Fruit fly (Drosophila melanogaster) Kc167 (cell line): ENCODE results near the gene eIF4A.

Experiments used
- Myc ChIP-seq: fragments of >200 bp; optimal IDR thresholded peaks from 2 replicates; lab custom pipeline; 2017; ENCODE audit warnings: missing external identifiers
- Sin3A ChIP-seq: fragments of >200 bp; optimal IDR thresholded peaks from 2 replicates; lab custom pipeline; 2018; ENCODE audit warnings: missing external identifiers
- h ChIP-seq: fragments of >200 bp; optimal IDR thresholded peaks from 3 replicates; lab custom pipeline; 2018; ENCODE audit warnings: missing external identifiers
- insv ChIP-seq: fragments of >200 bp; optimal IDR thresholded peaks from 3 replicates; lab custom pipeline; 2018; ENCODE audit warnings: missing external identifiers
- psq ChIP-seq: fragments of >200 bp; optimal IDR thresholded peaks from 2 replicates; lab custom pipeline; 2017; ENCODE audit warnings: missing external identifiers
- ttk ChIP-seq: sonication (Bioruptor generic); optimal IDR thresholded peaks from 2 replicates; lab custom pipeline; 2017; ENCODE audit warnings: missing external identifiers

Gene eIF4A

dm6 chr2L:6012303-6013070 lies 30.9 kb downstream of the eIF4A start, which contains the start of gene CG9098:
Gene CG9098, minus strand, starts transcription at chr2L:6012338.
- TF ChIP-seq Myc (no peak), Sin3A (lab: Kevin White, UChicago) (no peak), h (lab: Kevin White, UChicago) (no peak), insv (no peak), psq (lab: Kevin White, UChicago) (no peak), ttk (lab: Kevin White, UChicago) (no peak)

- TF ChIP-seq Myc, result no peak
- no peak for TF ChIP-seq Sin3A (lab: Kevin White, UChicago)
- no peak for TF ChIP-seq insv
- no peak for TF ChIP-seq h (lab: Kevin White, UChicago)
- TF ChIP-seq ttk (lab: Kevin White, UChicago), result no peak
- TF ChIP-seq psq (lab: Kevin White, UChicago), result no peak
Observed at dm6 chr2L:6013071-6013417, 31.5 kb downstream of the eIF4A start.

- TF ChIP-seq Sin3A (lab: Kevin White, UChicago), result no peak
- no peak for TF ChIP-seq Myc
- no peak for TF ChIP-seq ttk (lab: Kevin White, UChicago)
- no peak for TF ChIP-seq h (lab: Kevin White, UChicago)
- no peak for TF ChIP-seq psq (lab: Kevin White, UChicago)
Observed at dm6 chr2L:6019352-6020131, 38.0 kb downstream of the eIF4A start, which contains the start of gene H2.0. Gene H2.0, minus strand, starts transcription at chr2L:6019402.

DNA sequence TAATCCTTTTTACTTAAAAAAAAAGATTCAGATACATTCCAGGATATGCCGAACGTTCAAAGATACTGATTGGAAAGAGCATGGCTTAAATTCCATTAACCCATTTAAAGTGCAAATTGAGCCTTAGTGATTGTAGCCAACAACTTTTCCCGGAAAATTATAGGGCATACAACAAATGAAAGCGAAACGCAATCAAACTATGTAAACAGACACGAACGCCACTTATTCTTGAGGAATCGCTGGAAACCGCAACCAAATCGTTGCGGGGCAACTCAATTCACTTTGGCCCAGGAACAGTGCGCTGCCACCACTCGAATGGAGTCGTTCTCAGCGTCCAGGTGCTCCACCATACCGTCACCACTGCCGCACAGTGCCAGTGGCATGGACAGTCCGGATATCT lies 39.0 kb downstream of the eIF4A start, which contains the start of gene CG13996:
CG13996 (plus strand) TSS at position 301 of the 400 bp plus-strand sequence.
- TF ChIP-seq psq (lab: Kevin White, UChicago) (no peak), insv (no peak), Myc (no peak), ttk (lab: Kevin White, UChicago) (no peak), Sin3A (lab: Kevin White, UChicago) (no peak), h (lab: Kevin White, UChicago) (no peak)

- TF ChIP-seq psq (lab: Kevin White, UChicago) (no peak), Myc (no peak), insv (no peak), ttk (lab: Kevin White, UChicago) (no peak), h (lab: Kevin White, UChicago) (no peak), Sin3A (lab: Kevin White, UChicago) (no peak)
Observed at dm6 chr2L:6022793-6023192, 41.2 kb downstream of the eIF4A start.

dm6 chr2L:6024345-6024907 lies 42.9 kb downstream of the eIF4A start, which contains the start of gene CG9107:
Gene CG9107, minus strand, starts transcription at chr2L:6024539.
- TF ChIP-seq insv, result no peak
- no peak for TF ChIP-seq ttk (lab: Kevin White, UChicago)
- no peak for TF ChIP-seq psq (lab: Kevin White, UChicago)
- no peak for TF ChIP-seq h (lab: Kevin White, UChicago)
- TF ChIP-seq Sin3A (lab: Kevin White, UChicago), result no peak
- no peak for TF ChIP-seq Myc

dm6 chr2L:6028712-6029111 lies 47.1 kb downstream of the eIF4A start:
- TF ChIP-seq h (lab: Kevin White, UChicago) (no peak), Sin3A (lab: Kevin White, UChicago) (no peak), insv (no peak), psq (lab: Kevin White, UChicago) (no peak), ttk (lab: Kevin White, UChicago) (no peak), Myc (no peak)

DNA sequence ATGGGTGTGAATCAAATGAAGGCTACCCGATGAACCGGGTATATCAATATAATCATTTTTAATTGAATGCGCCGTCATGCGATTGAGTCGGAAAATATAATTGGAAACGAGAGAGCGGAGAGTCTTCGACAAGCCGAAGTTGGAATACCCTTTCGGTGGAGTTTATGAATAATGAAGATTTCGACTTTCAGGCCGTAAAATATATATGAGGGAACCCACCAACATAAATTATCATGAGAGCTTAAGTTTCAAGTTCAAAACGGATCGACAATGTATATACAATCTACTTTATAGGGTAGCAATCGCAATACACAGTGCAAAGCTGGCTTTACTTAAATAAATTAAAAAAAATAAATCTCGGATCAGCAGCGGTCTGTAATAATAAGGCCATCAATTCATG lies 50.3 kb downstream of the eIF4A start:
- TF ChIP-seq psq (lab: Kevin White, UChicago), result no peak
- no peak for TF ChIP-seq Sin3A (lab: Kevin White, UChicago)
- TF ChIP-seq h (lab: Kevin White, UChicago), result no peak
- TF ChIP-seq Myc, result no peak
- TF ChIP-seq ttk (lab: Kevin White, UChicago), result no peak
- TF ChIP-seq insv, result no peak

- TF ChIP-seq psq (lab: Kevin White, UChicago) (no peak), insv (no peak), ttk (lab: Kevin White, UChicago) (no peak), Myc (no peak), h (lab: Kevin White, UChicago) (no peak), Sin3A (lab: Kevin White, UChicago) (no peak)
Observed at dm6 chr2L:6034344-6034743, 52.8 kb downstream of the eIF4A start, which contains the start of gene CG9109. Gene CG9109, minus strand, starts transcription at chr2L:6034423.

DNA sequence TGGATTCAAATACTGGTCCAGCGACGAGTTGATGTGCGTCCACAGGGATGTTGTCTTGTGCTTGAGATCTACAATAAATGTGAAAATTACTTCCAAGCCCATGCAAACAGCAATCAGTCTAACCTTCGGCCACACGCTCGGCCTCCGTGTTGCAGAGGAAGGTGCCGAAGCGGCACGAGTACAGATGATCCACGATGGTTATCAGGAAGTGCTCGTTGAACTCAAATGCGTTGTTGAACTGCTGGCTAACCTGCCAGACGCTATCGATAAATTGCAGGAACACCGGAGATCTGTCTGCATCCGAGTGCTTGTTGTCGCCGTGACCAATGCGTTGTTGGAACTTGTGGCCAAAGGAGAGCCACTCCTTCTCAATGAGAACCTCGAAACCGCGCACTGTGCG lies 53.6 kb downstream of the eIF4A start:
- no peak for TF ChIP-seq psq (lab: Kevin White, UChicago)
